Fruit fly (Drosophila melanogaster) whole organism, wandering third instar larva: ENCODE data around the gene CSN3.

Experiments used
- Dfd ChIP-seq: fragments of >200 bp; optimal IDR thresholded peaks from 2 replicates; lab custom pipeline; 2017; ENCODE audit warnings: missing biosample characterization, missing genetic modification characterization
- OdsH ChIP-seq: fragments of 200-800 bp; sonication (Bioruptor generic); optimal IDR thresholded peaks from 2 replicates; lab custom pipeline; 2016; ENCODE audit warnings: missing biosample characterization, mild to moderate bottlenecking, missing genetic modification characterization
- brk ChIP-seq: fragments of 200-800 bp; sonication (Bioruptor generic); optimal IDR thresholded peaks from 2 replicates; lab custom pipeline; 2016; ENCODE audit warnings: missing biosample characterization, mild to moderate bottlenecking, missing genetic modification characterization
- dl ChIP-seq, 2 experiments: fragments of 175-275, 200-275 bp in 1 of 2; fragments of 200-275 bp in 1 of 2; sonication (Bioruptor generic); optimal IDR thresholded peaks; lab custom pipeline; 2018; ENCODE audit warnings: mild to moderate bottlenecking in 2 of 2, missing biosample characterization in 2 of 2, missing genetic modification characterization in 2 of 2, moderate library complexity in 2 of 2; ENCODE audit not compliant: partially characterized antibody in 2 of 2, insufficient read depth in 1 of 2
- ey ChIP-seq: fragments of 200-800 bp; sonication (Bioruptor generic); optimal IDR thresholded peaks from 2 replicates; lab custom pipeline; 2016; ENCODE audit warnings: missing biosample characterization, missing genetic modification characterization
- fru ChIP-seq: fragments of 200-800 bp; sonication (Bioruptor generic); optimal IDR thresholded peaks from 3 replicates; lab custom pipeline; 2016; ENCODE audit warnings: missing biosample characterization, mild to moderate bottlenecking, missing genetic modification characterization
- lola ChIP-seq: fragments of >200 bp; optimal IDR thresholded peaks from 2 replicates; lab custom pipeline; 2017; ENCODE audit warnings: missing biosample characterization, missing genetic modification characterization
- pan ChIP-seq: fragments of >200 bp; optimal IDR thresholded peaks from 2 replicates; lab custom pipeline; 2017
- rgr ChIP-seq: fragments of 200-800 bp; sonication (Bioruptor generic); optimal IDR thresholded peaks from 3 replicates; lab custom pipeline; 2016; ENCODE audit warnings: missing biosample characterization, mild to moderate bottlenecking, missing genetic modification characterization
- tai ChIP-seq: sonication (Bioruptor generic); optimal IDR thresholded peaks from 2 replicates; lab custom pipeline; 2016; ENCODE audit warnings: missing biosample characterization, missing genetic modification characterization

DNA sequence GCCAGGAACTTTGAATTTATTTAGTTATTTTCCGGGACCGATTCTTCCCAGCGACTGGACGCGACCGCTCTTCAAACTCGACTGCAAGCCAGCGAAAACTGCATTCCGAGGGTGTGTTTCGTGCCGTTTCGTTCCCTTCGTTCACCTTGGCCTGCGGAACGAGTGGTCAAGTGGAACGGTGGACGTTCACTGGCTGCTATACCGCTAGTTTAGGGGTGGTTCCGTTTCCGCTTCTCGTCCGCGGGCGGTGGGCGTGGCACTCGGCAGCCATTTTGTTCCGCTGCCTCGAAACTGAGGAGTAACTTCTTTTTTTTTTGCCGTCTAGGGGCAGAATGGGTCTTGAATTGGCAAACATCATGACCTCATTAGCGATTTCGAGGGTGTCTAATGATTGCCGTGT lies 48.7 kb downstream of the CSN3 start, which contains the start of gene Six4:
- TF ChIP-seq tai (GFP tag; lab: Kevin White, UChicago) (no peak), Dfd (no peak), OdsH (GFP tag; lab: Kevin White, UChicago) (no peak), rgr (GFP tag; lab: Kevin White, UChicago) (no peak), brk (GFP tag; lab: Kevin White, UChicago) (no peak), fru (GFP tag; lab: Kevin White, UChicago) (no peak), dl (GFP tag; optimal IDR thresholded peaks at IDR 0.05; lab: Kevin White, UChicago; ENCODE audit: insufficient read depth in 1 of 2, partially characterized antibody in 2 of 2) (no peak), lola (GFP tag; lab: Kevin White, UChicago) (no peak), pan (no peak), ey (no peak)
